Fruit fly (Drosophila melanogaster) whole organism, adult: ENCODE data around the gene amos.

Experiments used
- CG11617 ChIP-seq: fragments of 200-800 bp; sonication (Bioruptor generic); optimal IDR thresholded peaks from 2 replicates; lab custom pipeline; 2017; ENCODE audit warnings: mild to moderate bottlenecking, missing biosample characterization, missing genetic modification reagents, missing genetic modification characterization
- CG12768 ChIP-seq: fragments of 200-800 bp; sonication (Bioruptor generic); optimal IDR thresholded peaks from 2 replicates; lab custom pipeline; 2017; ENCODE audit warnings: missing biosample characterization, missing genetic modification characterization, mild to moderate bottlenecking, moderate library complexity, missing genetic modification reagents
- CG14711 ChIP-seq: fragments of 200-800 bp; sonication (Bioruptor generic); optimal IDR thresholded peaks from 2 replicates; lab custom pipeline; 2018; ENCODE audit warnings: missing biosample characterization, mild to moderate bottlenecking, missing genetic modification characterization, moderate library complexity
- CG1620 ChIP-seq: fragments of 200-800 bp; sonication (Bioruptor generic); optimal IDR thresholded peaks from 2 replicates; lab custom pipeline; 2016; ENCODE audit warnings: missing biosample characterization, missing genetic modification characterization
- CG33017 ChIP-seq: fragments of 200-800 bp; sonication (Bioruptor generic); optimal IDR thresholded peaks from 2 replicates; lab custom pipeline; 2018; ENCODE audit warnings: missing biosample characterization, mild to moderate bottlenecking, missing genetic modification characterization, moderate library complexity
- CG5204 ChIP-seq: fragments of 200-800 bp; sonication (Bioruptor generic); optimal IDR thresholded peaks from 2 replicates; lab custom pipeline; 2016; ENCODE audit warnings: missing biosample characterization, missing genetic modification characterization
- CG7045 ChIP-seq: fragments of 200-800 bp; sonication (Bioruptor generic); optimal IDR thresholded peaks from 2 replicates; lab custom pipeline; 2017; ENCODE audit warnings: missing biosample characterization, mild to moderate bottlenecking, missing genetic modification characterization
- CG7101 ChIP-seq: fragments of 200-800 bp; sonication (Bioruptor generic); optimal IDR thresholded peaks from 2 replicates; lab custom pipeline; 2018; ENCODE audit warnings: missing biosample characterization, mild to moderate bottlenecking, missing genetic modification characterization, moderate library complexity
- Clk ChIP-seq: fragments of 200-800 bp; sonication (Bioruptor generic); optimal IDR thresholded peaks from 2 replicates; lab custom pipeline; 2017; ENCODE audit warnings: missing biosample characterization, missing genetic modification characterization
- Crg-1 ChIP-seq: fragments of 200-800 bp; sonication (Bioruptor generic); optimal IDR thresholded peaks from 2 replicates; lab custom pipeline; 2016; ENCODE audit warnings: missing biosample characterization, missing genetic modification characterization
- Hr96 ChIP-seq: fragments of 200-800 bp; sonication (Bioruptor generic); optimal IDR thresholded peaks from 2 replicates; lab custom pipeline; 2016; ENCODE audit warnings: missing biosample characterization, missing genetic modification characterization
- Mnt ChIP-seq: fragments of 200-800 bp; sonication (Bioruptor generic); optimal IDR thresholded peaks from 2 replicates; lab custom pipeline; 2016; ENCODE audit warnings: missing biosample characterization, mild to moderate bottlenecking, missing genetic modification characterization
- bab1 ChIP-seq: fragments of 200-800 bp; sonication (Bioruptor generic); optimal IDR thresholded peaks from 3 replicates; lab custom pipeline; 2019; ENCODE audit warnings: missing biosample characterization, mild to moderate bottlenecking, missing genetic modification characterization, moderate library complexity
- cic ChIP-seq: fragments of 200-800 bp; sonication (Bioruptor generic); optimal IDR thresholded peaks from 2 replicates; lab custom pipeline; 2017; ENCODE audit warnings: missing biosample characterization, mild to moderate bottlenecking, missing genetic modification characterization, moderate library complexity
- cnc ChIP-seq, 2 experiments: fragments of >200 bp; optimal IDR thresholded peaks; 2 replicates each; lab custom pipeline; 2017
- kay ChIP-seq: fragments of 200-800 bp; sonication (Bioruptor generic); peaks from one replicate; lab custom pipeline; 2016; ENCODE audit warnings: missing biosample characterization, missing genetic modification characterization, borderline replicate concordance
- ovo ChIP-seq: fragments of 200-800 bp; sonication (Bioruptor generic); optimal IDR thresholded peaks from 2 replicates; lab custom pipeline; 2016; ENCODE audit warnings: missing biosample characterization, missing genetic modification characterization
- pad ChIP-seq: fragments of 200-800 bp; sonication (Bioruptor generic); optimal IDR thresholded peaks from 3 replicates; lab custom pipeline; 2017; ENCODE audit warnings: missing biosample characterization, missing genetic modification characterization, mild to moderate bottlenecking, moderate library complexity, missing genetic modification reagents
- tj ChIP-seq: fragments of 200-800 bp; sonication (Bioruptor generic); optimal IDR thresholded peaks from 3 replicates; lab custom pipeline; 2017; ENCODE audit warnings: missing biosample characterization, mild to moderate bottlenecking, missing genetic modification characterization, moderate library complexity
- toe ChIP-seq: fragments of 200-800 bp; sonication (Bioruptor generic); optimal IDR thresholded peaks from 2 replicates; lab custom pipeline; 2016; ENCODE audit warnings: missing biosample characterization, missing genetic modification characterization

amos gene

DNA sequence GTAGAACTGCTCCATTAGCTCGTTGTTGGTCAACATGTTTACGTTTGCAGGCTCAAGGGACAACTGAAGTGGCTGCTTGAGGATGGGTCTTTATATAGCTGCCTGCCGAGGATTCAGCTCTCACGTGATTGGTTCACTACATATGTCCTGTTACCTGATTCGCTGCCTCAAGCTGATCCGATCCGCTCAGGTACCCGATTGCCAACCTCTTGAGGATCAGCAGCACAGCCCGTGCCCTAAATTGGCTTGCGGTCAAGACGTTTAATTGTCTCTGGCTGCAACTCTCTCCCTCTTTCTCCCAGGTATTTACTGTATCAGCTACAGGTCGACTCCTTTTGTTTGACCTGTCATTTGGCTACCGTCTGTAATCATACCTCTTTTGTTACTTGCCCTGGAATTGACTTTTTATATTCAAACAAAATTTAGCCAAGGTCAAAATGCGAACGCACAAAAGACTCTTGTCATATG lies at the start of gene amos:
Gene amos (minus strand): TSS at position 51 of the 468 bp plus-strand sequence.
- no peak for TF ChIP-seq CG7045 (GFP tag; lab: Kevin White, UChicago)
- TF ChIP-seq CG33017 (tag; lab: Kevin White, UChicago) = no peak
- TF ChIP-seq CG5204 (GFP tag; lab: Kevin White, UChicago) = no peak
- no peak for TF ChIP-seq cic (GFP tag; lab: Kevin White, UChicago)
- no peak for TF ChIP-seq CG1620

DNA sequence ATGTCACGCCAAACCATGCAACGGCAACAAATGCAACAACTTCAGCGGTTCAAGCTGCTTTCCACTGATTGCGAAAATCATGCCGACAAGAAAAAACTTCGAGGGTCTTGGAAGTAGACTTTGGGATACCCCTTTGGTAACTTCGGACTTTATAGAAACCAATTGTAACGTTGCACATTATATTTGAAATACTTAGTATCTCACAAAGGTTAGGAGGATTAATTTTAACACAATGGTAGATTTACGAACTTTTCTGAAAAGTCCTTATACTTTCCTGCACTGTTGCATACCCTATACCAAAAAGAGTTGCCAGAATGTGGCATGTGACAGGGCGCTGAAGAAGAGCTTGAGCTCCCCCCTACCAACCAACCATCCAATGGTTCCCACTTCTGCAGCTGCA lies 48.7 kb upstream of the amos start:
- TF ChIP-seq Clk (no peak), Crg-1 (no peak), pad (no peak), CG5204 (GFP tag; lab: Kevin White, UChicago) (no peak), cic (GFP tag; lab: Kevin White, UChicago) (no peak), kay (GFP tag; lab: Kevin White, UChicago) (no peak), CG33017 (tag; lab: Kevin White, UChicago) (no peak), ovo (GFP tag; lab: Kevin White, UChicago) (no peak)

DNA sequence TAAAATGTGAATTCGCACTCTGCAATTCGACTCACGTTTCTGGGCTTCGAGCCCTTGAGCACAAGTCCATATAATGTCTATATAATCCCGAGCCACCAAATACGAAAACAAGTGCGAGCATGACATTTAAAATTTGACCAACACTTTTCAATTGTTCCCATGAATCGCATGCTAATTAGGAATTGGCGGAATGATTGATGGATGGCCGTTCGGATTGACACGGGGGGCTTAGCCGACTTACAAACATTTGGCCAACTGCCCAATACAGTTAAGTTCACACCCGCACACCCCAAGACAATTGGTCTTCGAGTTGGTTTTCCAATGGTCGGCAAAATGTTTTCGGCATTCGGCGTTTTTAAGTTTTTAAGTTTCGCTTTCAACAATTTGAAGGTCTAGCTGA lies 44.4 kb upstream of the amos start:
- TF ChIP-seq tj (peak; percentile 6), CG7101 (tag; lab: Kevin White, UChicago) (no peak)

- TF ChIP-seq toe (GFP tag; lab: Kevin White, UChicago) = no peak
- TF ChIP-seq CG33017 (tag; lab: Kevin White, UChicago) = no peak
- no peak for TF ChIP-seq CG7101 (tag; lab: Kevin White, UChicago)
- no peak for TF ChIP-seq CG14711 (tag; lab: Kevin White, UChicago)
- no peak for TF ChIP-seq bab1
- TF ChIP-seq Mnt (GFP tag; lab: Kevin White, UChicago) = no peak
- no peak for TF ChIP-seq Hr96
- TF ChIP-seq CG5204 (GFP tag; lab: Kevin White, UChicago) = no peak
- no peak for TF ChIP-seq cnc (optimal IDR thresholded peaks at IDR 0.05; lab: Kevin White, UChicago)
- no peak for TF ChIP-seq pad
- no peak for TF ChIP-seq CG1620
Observed at dm6 chr2L:18638945-18639344, 42.2 kb upstream of the amos start.

DNA sequence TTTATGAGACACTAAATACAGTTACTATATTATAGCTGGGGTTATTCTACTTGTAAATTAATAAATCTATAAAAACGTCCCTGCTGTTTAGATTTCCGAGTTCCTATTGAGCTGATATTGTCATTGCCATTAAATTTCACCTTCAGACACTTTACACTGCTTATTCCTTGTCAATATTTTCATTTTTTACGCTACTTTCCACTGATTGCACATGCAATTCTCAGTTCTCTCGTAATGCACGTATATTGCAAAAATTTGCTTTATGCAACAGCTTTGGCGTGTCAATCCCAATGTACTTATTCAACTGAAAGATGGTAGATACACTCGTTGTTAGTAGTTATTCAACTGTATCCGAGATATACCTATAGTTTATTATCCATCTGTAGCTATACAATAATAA lies 35.7 kb upstream of the amos start:
- peak; percentile 45 for TF ChIP-seq CG33017 (tag; lab: Kevin White, UChicago)
- TF ChIP-seq CG7101 (tag; lab: Kevin White, UChicago) = peak; percentile 27
- TF ChIP-seq bab1 = peak; percentile 9
- no peak for TF ChIP-seq CG1620
- TF ChIP-seq cnc (optimal IDR thresholded peaks at IDR 0.05; lab: Kevin White, UChicago) = no peak
- no peak for TF ChIP-seq Mnt (GFP tag; lab: Kevin White, UChicago)
- peak; percentile 52 for TF ChIP-seq CG12768
- peak; percentile 39 for TF ChIP-seq ovo (GFP tag; lab: Kevin White, UChicago)
- TF ChIP-seq toe (GFP tag; lab: Kevin White, UChicago) = no peak
- TF ChIP-seq CG7045 (GFP tag; lab: Kevin White, UChicago) = peak; percentile 38
- TF ChIP-seq Clk = no peak
- no peak for TF ChIP-seq pad
- no peak for TF ChIP-seq tj
- TF ChIP-seq Crg-1 = peak; percentile 50
- no peak for TF ChIP-seq CG11617 (GFP tag; lab: Kevin White, UChicago)
- TF ChIP-seq Hr96 = no peak
- no peak for TF ChIP-seq CG5204 (GFP tag; lab: Kevin White, UChicago)
- TF ChIP-seq cic (GFP tag; lab: Kevin White, UChicago) = peak; percentile 81
- TF ChIP-seq CG14711 (tag; lab: Kevin White, UChicago) = peak; percentile 47
- TF ChIP-seq kay (GFP tag; lab: Kevin White, UChicago) = no peak

DNA sequence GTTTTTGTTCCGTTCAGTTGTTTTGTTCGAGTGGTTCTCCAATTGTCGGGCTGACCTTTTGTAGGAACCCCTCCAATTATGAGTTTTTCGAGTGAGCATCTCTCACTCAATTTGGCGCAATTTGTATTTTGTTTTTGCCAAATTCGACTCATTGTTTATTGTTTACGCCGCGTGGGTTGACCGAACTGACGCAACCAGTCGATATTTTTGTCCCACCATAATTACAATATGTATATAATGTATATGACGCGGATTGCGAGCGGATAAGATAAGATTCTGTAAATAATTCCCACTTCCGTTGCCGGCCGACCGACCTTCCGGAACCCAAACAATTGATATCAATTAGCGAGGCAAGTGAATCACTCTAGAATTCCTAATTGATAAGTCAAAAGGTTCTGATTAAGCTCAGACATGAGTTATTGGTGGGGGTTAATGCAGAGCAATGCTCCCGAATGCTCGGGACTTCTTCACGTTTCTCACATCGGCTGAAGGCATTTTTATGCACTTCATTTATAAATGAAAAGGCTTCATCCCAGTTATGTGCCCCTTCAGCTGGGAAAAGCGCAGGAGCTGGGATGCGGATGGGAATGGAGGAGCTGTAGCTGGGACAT lies 34.0 kb upstream of the amos start:
- TF ChIP-seq kay (GFP tag; lab: Kevin White, UChicago) (peak; percentile 22), Clk (no peak), CG12768 (no peak), ovo (GFP tag; lab: Kevin White, UChicago) (no peak), CG11617 (GFP tag; lab: Kevin White, UChicago) (no peak), Hr96 (no peak), tj (no peak), CG14711 (tag; lab: Kevin White, UChicago) (no peak), pad (no peak)

DNA sequence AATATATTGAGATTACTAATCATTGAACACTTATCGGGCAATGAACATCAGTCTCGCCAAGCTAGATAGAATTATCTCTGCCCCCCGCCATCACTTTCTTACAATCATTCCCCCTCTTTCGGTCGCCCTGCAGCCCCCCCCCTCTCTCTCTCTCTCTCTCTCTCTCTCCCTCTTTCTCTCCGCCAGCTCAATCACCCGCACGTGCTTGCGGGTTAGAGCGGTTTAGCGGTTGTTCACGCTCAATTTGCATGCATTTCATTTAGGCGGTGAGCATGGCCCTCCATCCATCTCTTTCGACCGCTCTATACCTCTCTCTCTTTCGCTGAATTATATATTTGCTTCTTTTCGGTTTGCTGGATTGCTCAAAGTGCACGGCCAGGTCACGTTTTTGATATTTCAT lies 32.4 kb upstream of the amos start:
- TF ChIP-seq Mnt (GFP tag; lab: Kevin White, UChicago) (peak; percentile 10), toe (GFP tag; lab: Kevin White, UChicago) (no peak)

DNA sequence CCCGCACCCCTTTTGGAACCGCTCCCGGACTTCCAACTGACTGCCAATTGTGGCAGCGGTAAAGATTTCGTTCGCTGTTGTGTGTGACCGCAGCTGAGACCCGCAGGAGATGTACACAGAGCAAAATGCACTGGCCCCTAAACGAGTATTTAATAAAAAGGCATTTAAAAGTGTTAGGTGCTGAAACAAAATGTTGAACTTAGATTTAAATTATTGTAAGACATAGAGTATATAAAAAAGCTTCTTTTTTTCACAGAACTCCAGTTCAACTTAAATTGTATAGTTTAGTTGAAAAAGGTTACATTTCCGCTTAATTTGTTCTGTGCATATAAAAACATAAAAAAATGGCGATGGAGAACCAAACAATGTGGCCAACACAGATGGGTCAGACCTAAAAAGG lies 31.4 kb upstream of the amos start:
- TF ChIP-seq CG12768 (no peak), tj (no peak), CG14711 (tag; lab: Kevin White, UChicago) (no peak), cnc (optimal IDR thresholded peaks at IDR 0.05; lab: Kevin White, UChicago) (no peak), CG5204 (GFP tag; lab: Kevin White, UChicago) (no peak), cic (GFP tag; lab: Kevin White, UChicago) (no peak), Crg-1 (no peak), toe (GFP tag; lab: Kevin White, UChicago) (no peak), Mnt (GFP tag; lab: Kevin White, UChicago) (no peak), CG7101 (tag; lab: Kevin White, UChicago) (no peak), CG33017 (tag; lab: Kevin White, UChicago) (no peak), ovo (GFP tag; lab: Kevin White, UChicago) (no peak), Hr96 (no peak), CG7045 (GFP tag; lab: Kevin White, UChicago) (no peak), CG11617 (GFP tag; lab: Kevin White, UChicago) (no peak), bab1 (no peak)
